Worm (Caenorhabditis elegans) whole organism, young adult: ENCODE measurements around the gene Y54G9A.9.
A peak's percentile ranks its signal among the peaks of the same experiment; 100 is the strongest.

ENCODE experiments used
- D2030.7 ChIP-seq: fragments of 200-800 bp; sonication (Bioruptor generic); IDR thresholded peaks from 2 replicates; pipeline ENCODE4 v1.3.6; 2022; ENCODE audit warnings: missing genetic modification reagents, missing genetic modification characterization, missing compliant biosample characterization
- F33H1.4 ChIP-seq: fragments of 200-800 bp; sonication (Bioruptor generic); IDR thresholded peaks from 2 replicates; pipeline ENCODE4 v1.3.6; 2022; ENCODE audit warnings: missing genetic modification reagents, missing genetic modification characterization, missing compliant biosample characterization
- F55B11.4 ChIP-seq: sonication (generic microtip); optimal IDR thresholded peaks from 2 replicates; lab custom pipeline; 2016; ENCODE audit warnings: missing compliant biosample characterization, missing genetic modification characterization, borderline replicate concordance; ENCODE audit not compliant: insufficient read depth
- K11D2.4 ChIP-seq: fragments of 200-800 bp; sonication (Bioruptor generic); IDR thresholded peaks from 2 replicates; pipeline ENCODE4 v1.3.6; 2022; ENCODE audit warnings: missing genetic modification reagents, missing genetic modification characterization, missing compliant biosample characterization
- Y53F4B.3 ChIP-seq: fragments of 200-800 bp; sonication (Bioruptor generic); IDR thresholded peaks from 2 replicates; pipeline ENCODE4 v1.3.6; 2022; ENCODE audit warnings: missing genetic modification reagents, missing genetic modification characterization, missing compliant biosample characterization
- Y53G8AR.9 ChIP-seq: fragments of 200-800 bp; sonication (Bioruptor generic); conservative IDR thresholded peaks from 2 replicates; pipeline ENCODE4 v1.3.6; 2022; ENCODE audit warnings: missing genetic modification reagents, missing genetic modification characterization, missing compliant biosample characterization
- Y56A3A.18 ChIP-seq: fragments of 200-800 bp; sonication (Bioruptor generic); IDR thresholded peaks from 2 replicates; pipeline ENCODE4 v1.3.6; 2022; ENCODE audit warnings: missing genetic modification reagents, missing genetic modification characterization, missing compliant biosample characterization
- ZK185.1 ChIP-seq: sonication (generic microtip); optimal IDR thresholded peaks from 2 replicates; lab custom pipeline; 2016; ENCODE audit warnings: mild to moderate bottlenecking, missing genetic modification characterization, missing compliant biosample characterization; ENCODE audit not compliant: poor library complexity, severe bottlenecking
- ama-1 ChIP-seq, 3 experiments: fragments of 150-350 bp in 1 of 3; sonication (generic microtip) in 2 of 3; optimal IDR thresholded peaks; 2 replicates each; lab custom pipeline; 2014 to 2018; ENCODE audit warnings: missing biosample characterization in 2 of 3, missing genetic modification characterization in 2 of 3, missing genetic modification reagents in 2 of 3
- ccch-3 ChIP-seq: fragments of 200-800 bp; sonication (Bioruptor generic); optimal IDR thresholded peaks from 2 replicates; lab custom pipeline; 2018; ENCODE audit warnings: mild to moderate bottlenecking, missing genetic modification characterization, missing compliant biosample characterization
- ceh-100 ChIP-seq: fragments of 200-800 bp; sonication (Bioruptor generic); IDR thresholded peaks from 2 replicates; pipeline ENCODE4 v1.3.6; 2022; ENCODE audit warnings: missing genetic modification reagents, missing genetic modification characterization, missing compliant biosample characterization
- ceh-79 ChIP-seq: sonication (generic microtip); optimal IDR thresholded peaks from 2 replicates; lab custom pipeline; 2017; ENCODE audit warnings: mild to moderate bottlenecking, missing genetic modification characterization, missing compliant biosample characterization
- ceh-91 ChIP-seq: fragments of 200-800 bp; sonication (Bioruptor generic); IDR thresholded peaks from 2 replicates; pipeline ENCODE4 v1.3.6; 2022; ENCODE audit warnings: missing genetic modification reagents, missing genetic modification characterization, missing compliant biosample characterization
- chd-7 ChIP-seq: sonication (generic microtip); optimal IDR thresholded peaks from 2 replicates; lab custom pipeline; 2016; ENCODE audit warnings: mild to moderate bottlenecking, missing genetic modification characterization, moderate library complexity, missing compliant biosample characterization
- dox-1 ChIP-seq: fragments of 200-800 bp; sonication (Bioruptor generic); IDR thresholded peaks from 2 replicates; pipeline ENCODE4 v1.3.6; 2022; ENCODE audit warnings: missing genetic modification reagents, missing genetic modification characterization, missing compliant biosample characterization
- efl-1 ChIP-seq: fragments of 150-350 bp; optimal IDR thresholded peaks from 2 replicates; lab custom pipeline; 2014; ENCODE audit warnings: missing biosample characterization, missing genetic modification reagents, missing genetic modification characterization
- ekl-4 ChIP-seq: fragments of 200-800 bp; sonication (Bioruptor generic); IDR thresholded peaks from 2 replicates; pipeline ENCODE4 v1.3.6; 2022; ENCODE audit warnings: missing genetic modification reagents, missing genetic modification characterization, missing compliant biosample characterization
- ets-4 ChIP-seq: fragments of 200-800 bp; sonication (Bioruptor generic); optimal IDR thresholded peaks from 2 replicates; lab custom pipeline; 2018; ENCODE audit warnings: mild to moderate bottlenecking, missing genetic modification characterization, missing compliant biosample characterization
- hmg-1.2 ChIP-seq: fragments of 200-800 bp; sonication (Bioruptor generic); IDR thresholded peaks from 2 replicates; pipeline ENCODE4 v1.3.6; 2022; ENCODE audit warnings: missing genetic modification reagents, missing genetic modification characterization, missing compliant biosample characterization
- lag-1 ChIP-seq: fragments of 200-800 bp; sonication (Bioruptor generic); IDR thresholded peaks from 2 replicates; pipeline ENCODE4 v1.3.6; 2022; ENCODE audit warnings: missing genetic modification reagents, missing genetic modification characterization, missing compliant biosample characterization
- lin-26 ChIP-seq: fragments of 200-800 bp; sonication (Bioruptor generic); IDR thresholded peaks from 2 replicates; pipeline ENCODE4 v1.3.6; 2022; ENCODE audit warnings: missing genetic modification reagents, missing genetic modification characterization, missing compliant biosample characterization
- lin-35 ChIP-seq, 3 experiments: fragments of 150-350 bp in 2 of 3; sonication (generic microtip) in 1 of 3; optimal IDR thresholded peaks; 2 replicates each; lab custom pipeline; 2014 to 2018; ENCODE audit warnings: missing biosample characterization in 3 of 3, missing genetic modification characterization in 3 of 3, missing genetic modification reagents in 3 of 3
- lin-40 ChIP-seq: sonication (generic microtip); optimal IDR thresholded peaks from 2 replicates; lab custom pipeline; 2016; ENCODE audit warnings: missing genetic modification characterization, mild to moderate bottlenecking, missing compliant biosample characterization, missing genotype, missing genetic modification reagents
- lsl-1 ChIP-seq: fragments of 200-800 bp; sonication (Bioruptor generic); optimal IDR thresholded peaks from 2 replicates; lab custom pipeline; 2018; ENCODE audit warnings: mild to moderate bottlenecking, missing genetic modification characterization, moderate library complexity, missing compliant biosample characterization
- madf-10 ChIP-seq: sonication (generic microtip); optimal IDR thresholded peaks from 2 replicates; lab custom pipeline; 2016; ENCODE audit warnings: mild to moderate bottlenecking, missing genetic modification characterization, missing compliant biosample characterization
- madf-6 ChIP-seq: fragments of 200-800 bp; sonication (Bioruptor generic); IDR thresholded peaks from 2 replicates; pipeline ENCODE4 v1.3.6; 2022; ENCODE audit warnings: missing genetic modification reagents, missing genetic modification characterization, missing compliant biosample characterization
- madf-8 ChIP-seq: fragments of 200-800 bp; sonication (Bioruptor generic); conservative IDR thresholded peaks from 2 replicates; pipeline ENCODE4 v1.3.6; 2022; ENCODE audit warnings: missing genetic modification reagents, missing genetic modification characterization, missing compliant biosample characterization
- nfya-2 ChIP-seq: fragments of 200-800 bp; sonication (Bioruptor generic); IDR thresholded peaks from 2 replicates; pipeline ENCODE4 v1.3.6; 2022; ENCODE audit warnings: missing genetic modification reagents, missing genetic modification characterization, missing compliant biosample characterization
- sdz-38 ChIP-seq: sonication (generic microtip); optimal IDR thresholded peaks from 2 replicates; lab custom pipeline; 2016; ENCODE audit warnings: missing genotype, missing genetic modification characterization, missing compliant biosample characterization
- sea-2 ChIP-seq: fragments of 200-800 bp; sonication (Bioruptor generic); IDR thresholded peaks from 2 replicates; pipeline ENCODE4 v1.3.6; 2022; ENCODE audit warnings: missing genetic modification characterization, missing compliant biosample characterization
- snpc-4 ChIP-seq, 5 experiments: fragments of 150-350 bp in 1 of 5; sonication (generic microtip) in 4 of 5; optimal IDR thresholded peaks; 2 replicates each; lab custom pipeline; 2014 to 2018; ENCODE audit warnings: missing genetic modification characterization in 5 of 5, missing biosample characterization in 3 of 5, antibody characterized with exemption in 2 of 5, mild to moderate bottlenecking in 2 of 5, missing compliant biosample characterization in 2 of 5, missing genotype in 2 of 5, moderate library complexity in 2 of 5, missing genetic modification reagents in 1 of 5
- unc-130 ChIP-seq: sonication (generic microtip); optimal IDR thresholded peaks from 2 replicates; lab custom pipeline; 2016; ENCODE audit warnings: missing genetic modification reagents, missing genetic modification characterization, missing compliant biosample characterization
- unc-62 ChIP-seq: fragments of 150-350 bp; optimal IDR thresholded peaks from 2 replicates; lab custom pipeline; 2014; ENCODE audit warnings: missing biosample characterization, missing genetic modification reagents, missing genetic modification characterization
- xnd-1 ChIP-seq: sonication (generic microtip); optimal IDR thresholded peaks from 2 replicates; lab custom pipeline; 2016; ENCODE audit warnings: missing genotype, missing genetic modification reagents, missing genetic modification characterization, missing compliant biosample characterization
- zfh-2 ChIP-seq: fragments of 200-800 bp; sonication (Bioruptor generic); conservative IDR thresholded peaks from 2 replicates; pipeline ENCODE4 v1.3.6; 2022; ENCODE audit warnings: missing genetic modification reagents, missing genetic modification characterization, missing compliant biosample characterization
- ztf-6 ChIP-seq: fragments of 200-800 bp; sonication (Bioruptor generic); IDR thresholded peaks from 2 replicates; pipeline ENCODE4 v1.3.6; 2022; ENCODE audit warnings: missing genetic modification reagents, missing genetic modification characterization, missing compliant biosample characterization

Gene Y54G9A.9

ce11 chrII:13685581-13685980 lies 43.9 kb upstream of the Y54G9A.9 start:
- TF ChIP-seq K11D2.4 (GFP tag; lab: Robert Waterston, UW): no peak
- TF ChIP-seq zfh-2 (GFP tag; lab: Robert Waterston, UW): peak; percentile 62
- TF ChIP-seq chd-7 (tag; lab: Kevin White, UChicago): no peak

DNA sequence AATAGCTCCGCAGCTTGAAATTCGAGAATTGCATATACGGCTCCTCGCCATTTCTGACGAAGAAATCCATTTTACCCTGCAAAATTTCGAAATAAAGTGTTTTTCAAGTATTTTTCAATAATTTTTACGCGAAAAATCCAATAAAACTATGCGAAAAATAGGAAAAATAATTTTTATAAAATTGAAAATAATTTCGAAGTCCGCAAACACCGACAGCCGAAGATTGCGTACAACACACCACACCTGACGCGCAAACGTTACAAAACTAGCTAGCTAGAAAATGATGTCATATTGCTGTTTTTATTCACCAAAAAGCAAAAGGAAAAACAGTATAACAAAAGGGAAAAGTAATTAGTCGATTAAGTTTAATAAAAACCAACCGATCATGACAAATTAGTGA lies 34.8 kb upstream of the Y54G9A.9 start, which contains the start of gene rpoa-1:
rpoa-1 (minus strand) TSS at position 84 of the 400 bp plus-strand sequence.
- TF ChIP-seq snpc-4 (GFP tag; optimal IDR thresholded peaks at IDR 0.05; lab: Kevin White, UChicago) (no peak), snpc-4 (tag; optimal IDR thresholded peaks at IDR 0.05; lab: Kevin White, UChicago) (peak in 1 of 4 experiments; percentile 8), lsl-1 (GFP tag; lab: Kevin White, UChicago) (peak; percentile 36), madf-8 (GFP tag; lab: Robert Waterston, UW) (peak; percentile 18; the same call in 1 of the 2 replicates), Y53F4B.3 (GFP tag; lab: Robert Waterston, UW) (no peak), lag-1 (GFP tag; lab: Robert Waterston, UW) (no peak), madf-6 (GFP tag; lab: Robert Waterston, UW) (peak; percentile 57; the same call in 1 of the 2 replicates)

- TF ChIP-seq Y56A3A.18 (GFP tag; lab: Robert Waterston, UW): no peak
- peak; percentile 57 for TF ChIP-seq madf-8 (GFP tag; lab: Robert Waterston, UW)
- TF ChIP-seq D2030.7 (GFP tag; lab: Robert Waterston, UW): peak; percentile 41
- TF ChIP-seq ceh-91 (GFP tag; lab: Robert Waterston, UW): peak; percentile 36; the same call in 1 of the 2 replicates
- TF ChIP-seq lsl-1 (GFP tag; lab: Kevin White, UChicago): peak; percentile 87
- peak; percentile 31 for TF ChIP-seq efl-1 (GFP tag; lab: Kevin White, UChicago)
- peak; percentile 69 for TF ChIP-seq xnd-1
- peak; percentile 49 for TF ChIP-seq F33H1.4 (GFP tag; lab: Robert Waterston, UW)
- TF ChIP-seq madf-6 (GFP tag; lab: Robert Waterston, UW): peak; percentile 69
- no peak for TF ChIP-seq ztf-6 (GFP tag; lab: Robert Waterston, UW)
- no peak for TF ChIP-seq unc-62 (GFP tag; lab: Kevin White, UChicago)
These were observed 33.9 kb upstream of the Y54G9A.9 start, which contains the start of gene kqt-3 for ce11 chrII:13695343-13696332. TSS of gene kqt-3 (plus strand) at chrII:13696282.

DNA sequence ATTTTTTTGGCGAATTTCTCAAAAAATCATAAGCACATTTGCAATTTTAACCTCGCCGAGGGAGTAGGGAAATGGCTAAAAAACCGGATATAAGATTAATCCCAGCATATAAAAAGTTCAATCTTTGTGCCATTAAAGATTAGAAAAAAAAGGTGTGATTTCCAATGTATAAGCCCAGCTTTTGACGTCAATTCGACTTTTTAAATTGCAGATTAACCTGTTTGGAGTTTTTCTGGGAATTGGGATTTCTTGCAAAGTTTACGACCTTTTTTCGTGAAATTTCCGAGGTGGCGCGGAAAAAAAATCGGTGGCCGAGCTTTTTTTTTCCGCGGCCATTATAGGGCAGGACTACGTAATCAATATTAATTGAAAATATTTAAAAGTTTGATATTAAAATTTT lies 31.8 kb upstream of the Y54G9A.9 start:
- no peak for TF ChIP-seq ets-4 (GFP tag; lab: Kevin White, UChicago)
- TF ChIP-seq F55B11.4 (tag; lab: Kevin White, UChicago): no peak
- TF ChIP-seq nfya-2: no peak
- no peak for TF ChIP-seq dox-1 (GFP tag; lab: Robert Waterston, UW)
- no peak for TF ChIP-seq F33H1.4 (GFP tag; lab: Robert Waterston, UW)
- no peak for TF ChIP-seq lin-40 (tag; lab: Kevin White, UChicago)
- no peak for TF ChIP-seq hmg-1.2 (GFP tag; lab: Robert Waterston, UW)
- no peak for TF ChIP-seq sea-2 (GFP tag; lab: Robert Waterston, UW)
- no peak for TF ChIP-seq ceh-100
- TF ChIP-seq sdz-38: no peak
- TF ChIP-seq lin-26 (GFP tag; lab: Robert Waterston, UW): no peak
- no peak for TF ChIP-seq Y53G8AR.9
- TF ChIP-seq ama-1 (optimal IDR thresholded peaks at IDR 0.05; lab: Kevin White, UChicago): no peak
- TF ChIP-seq ama-1 (GFP tag; optimal IDR thresholded peaks at IDR 0.05; lab: Kevin White, UChicago): no peak
- TF ChIP-seq ZK185.1 (tag; lab: Kevin White, UChicago): no peak
- no peak for TF ChIP-seq ekl-4 (GFP tag; lab: Robert Waterston, UW)
- no peak for TF ChIP-seq ceh-79
- no peak for TF ChIP-seq lin-35 (GFP tag; optimal IDR thresholded peaks at IDR 0.05; lab: Kevin White, UChicago)
- no peak for TF ChIP-seq madf-10 (tag; lab: Kevin White, UChicago)
- no peak for TF ChIP-seq unc-130 (GFP tag; lab: Kevin White, UChicago)
- TF ChIP-seq ccch-3 (GFP tag; lab: Kevin White, UChicago): no peak
- TF ChIP-seq, all 124 proteins: peak for 0
